Fruit fly (Drosophila melanogaster): ENCODE data around the gene glec.

Gene glec

dm6 chr3R:21831040-21831439 is 25.0 kb downstream of the glec start:
- no peak for TF ChIP-seq usp (GFP tag; optimal IDR thresholded peaks at IDR 0.05)
- peak in 1 of 2 experiments; percentile 94 for TF ChIP-seq EcR (GFP tag; optimal IDR thresholded peaks at IDR 0.05)

- TF ChIP-seq usp (GFP tag; optimal IDR thresholded peaks at IDR 0.05), result no peak
- TF ChIP-seq CG8478 (optimal IDR thresholded peaks at IDR 0.05), result no peak
Measured at dm6 chr3R:21830303-21830707, 25.8 kb downstream of the glec start.

dm6 chr3R:21829487-21829957 is 26.5 kb downstream of the glec start:
- TF ChIP-seq usp (GFP tag; optimal IDR thresholded peaks at IDR 0.05) (no peak), Dll (optimal IDR thresholded peaks at IDR 0.05) (no peak), EcR (GFP tag; optimal IDR thresholded peaks at IDR 0.05) (peak; percentile 95 to 98), pan (optimal IDR thresholded peaks at IDR 0.05) (no peak)

dm6 chr3R:21828785-21829486 is 27.1 kb downstream of the glec start:
- TF ChIP-seq psq (optimal IDR thresholded peaks at IDR 0.05), result no peak
- no peak for TF ChIP-seq Dll (optimal IDR thresholded peaks at IDR 0.05)
- no peak for TF ChIP-seq pan (optimal IDR thresholded peaks at IDR 0.05)

- TF ChIP-seq pan (optimal IDR thresholded peaks at IDR 0.05), result peak; percentile 26
- no peak for TF ChIP-seq usp (GFP tag; optimal IDR thresholded peaks at IDR 0.05)
Measured at dm6 chr3R:21828040-21828526, 28.0 kb downstream of the glec start.

- TF ChIP-seq EcR (GFP tag; optimal IDR thresholded peaks at IDR 0.05) (peak in 1 of 2 experiments; percentile 10), CG8478 (optimal IDR thresholded peaks at IDR 0.05) (no peak), Dll (optimal IDR thresholded peaks at IDR 0.05) (no peak), pan (optimal IDR thresholded peaks at IDR 0.05) (peak; percentile 81)
Measured at dm6 chr3R:21827453-21828039, 28.5 kb downstream of the glec start.

dm6 chr3R:21825775-21826558 is 30.1 kb downstream of the glec start:
- no peak for TF ChIP-seq pan (optimal IDR thresholded peaks at IDR 0.05)
- no peak for TF ChIP-seq CG8478 (optimal IDR thresholded peaks at IDR 0.05)
- TF ChIP-seq Dll (optimal IDR thresholded peaks at IDR 0.05), result no peak
- TF ChIP-seq usp (GFP tag; optimal IDR thresholded peaks at IDR 0.05), result no peak

dm6 chr3R:21825140-21825539 is 30.9 kb downstream of the glec start:
- TF ChIP-seq usp (GFP tag; optimal IDR thresholded peaks at IDR 0.05), result no peak
- TF ChIP-seq pan (optimal IDR thresholded peaks at IDR 0.05), result no peak
- no peak for TF ChIP-seq CG8478 (optimal IDR thresholded peaks at IDR 0.05)
- no peak for TF ChIP-seq psq (optimal IDR thresholded peaks at IDR 0.05)
- TF ChIP-seq EcR (GFP tag; optimal IDR thresholded peaks at IDR 0.05), result no peak
- TF ChIP-seq Dll (optimal IDR thresholded peaks at IDR 0.05), result no peak

- no peak for TF ChIP-seq EcR (GFP tag; optimal IDR thresholded peaks at IDR 0.05)
- TF ChIP-seq Dll (optimal IDR thresholded peaks at IDR 0.05), result no peak
- TF ChIP-seq psq (optimal IDR thresholded peaks at IDR 0.05), result no peak
- no peak for TF ChIP-seq CG8478 (optimal IDR thresholded peaks at IDR 0.05)
- TF ChIP-seq usp (GFP tag; optimal IDR thresholded peaks at IDR 0.05), result no peak
- TF ChIP-seq pan (optimal IDR thresholded peaks at IDR 0.05), result no peak
Measured at dm6 chr3R:21824407-21825006, 31.6 kb downstream of the glec start.

dm6 chr3R:21823699-21824406 is 32.2 kb downstream of the glec start:
- TF ChIP-seq pan (optimal IDR thresholded peaks at IDR 0.05), result no peak
- no peak for TF ChIP-seq EcR (GFP tag; optimal IDR thresholded peaks at IDR 0.05)
- TF ChIP-seq psq (optimal IDR thresholded peaks at IDR 0.05), result no peak

dm6 chr3R:21823076-21823475 is 33.0 kb downstream of the glec start:
- TF ChIP-seq usp (GFP tag; optimal IDR thresholded peaks at IDR 0.05), result no peak
- TF ChIP-seq CG8478 (optimal IDR thresholded peaks at IDR 0.05), result no peak
- TF ChIP-seq psq (optimal IDR thresholded peaks at IDR 0.05), result no peak
- TF ChIP-seq EcR (GFP tag; optimal IDR thresholded peaks at IDR 0.05), result no peak
- no peak for TF ChIP-seq Dll (optimal IDR thresholded peaks at IDR 0.05)
- no peak for TF ChIP-seq pan (optimal IDR thresholded peaks at IDR 0.05)

dm6 chr3R:21822562-21822933 is 33.5 kb downstream of the glec start, which contains the start of gene CASK:
CASK (minus strand) TSS chr3R:21822674.
- TF ChIP-seq Dll (optimal IDR thresholded peaks at IDR 0.05), result no peak
- no peak for TF ChIP-seq EcR (GFP tag; optimal IDR thresholded peaks at IDR 0.05)
- TF ChIP-seq CG8478 (optimal IDR thresholded peaks at IDR 0.05), result no peak
- TF ChIP-seq psq (optimal IDR thresholded peaks at IDR 0.05), result no peak
- no peak for TF ChIP-seq usp (GFP tag; optimal IDR thresholded peaks at IDR 0.05)
